Fruit fly (Drosophila melanogaster): ENCODE results near the gene Ho.

dm6 chr3R:11690857-11691471, 11.4 kb downstream of the Ho start:
- TF ChIP-seq psq (optimal IDR thresholded peaks at IDR 0.05) (no peak), usp (GFP tag; optimal IDR thresholded peaks at IDR 0.05) (no peak), CG8478 (optimal IDR thresholded peaks at IDR 0.05) (no peak), Dll (optimal IDR thresholded peaks at IDR 0.05) (no peak), pan (optimal IDR thresholded peaks at IDR 0.05) (no peak)

Data from whole organism.